Worm (Caenorhabditis elegans) whole organism, mixed stage, embryonic: Measurements from ENCODE around the gene C06B8.7.

Experiments used
- elt-3 ChIP-seq: fragments of 150-350 bp; optimal IDR thresholded peaks from 2 replicates; lab custom pipeline; 2014; ENCODE audit warnings: missing biosample characterization, missing genetic modification characterization
- lin-13 ChIP-seq: fragments of 150-350 bp; optimal IDR thresholded peaks from 2 replicates; lab custom pipeline; 2014; ENCODE audit warnings: missing biosample characterization, missing genetic modification characterization
- mab-5 ChIP-seq: fragments of 150-350 bp; optimal IDR thresholded peaks from 2 replicates; lab custom pipeline; 2014; ENCODE audit warnings: missing biosample characterization, missing genetic modification characterization
- mep-1 ChIP-seq: fragments of 150-350 bp; optimal IDR thresholded peaks from 2 replicates; lab custom pipeline; 2017; ENCODE audit warnings: missing biosample characterization, missing genetic modification reagents, missing genetic modification characterization, inconsistent platforms
- nhr-12 ChIP-seq: fragments of 150-350 bp; optimal IDR thresholded peaks from 2 replicates; lab custom pipeline; 2014; ENCODE audit warnings: missing biosample characterization, missing genetic modification characterization
- nhr-2 ChIP-seq: fragments of 150-350 bp; optimal IDR thresholded peaks from 2 replicates; lab custom pipeline; 2014; ENCODE audit warnings: missing biosample characterization, missing genetic modification characterization
- nhr-28 ChIP-seq: fragments of 150-350 bp; optimal IDR thresholded peaks from 2 replicates; lab custom pipeline; 2014; ENCODE audit warnings: missing biosample characterization, missing genetic modification characterization
- nhr-76 ChIP-seq: sonication (generic microtip); optimal IDR thresholded peaks from 2 replicates; lab custom pipeline; 2017; ENCODE audit warnings: missing biosample characterization, missing genetic modification characterization
- pha-4 ChIP-seq: fragments of 150-350 bp; optimal IDR thresholded peaks from 2 replicates; lab custom pipeline; 2018; ENCODE audit warnings: missing biosample characterization, missing genetic modification reagents, missing genetic modification characterization
- unc-120 ChIP-seq: sonication (generic microtip); optimal IDR thresholded peaks from 2 replicates; lab custom pipeline; 2017; ENCODE audit warnings: missing genetic modification characterization, missing compliant biosample characterization; ENCODE audit not compliant: poor library complexity, severe bottlenecking
- unc-62 ChIP-seq: fragments of 150-350 bp; optimal IDR thresholded peaks from 2 replicates; lab custom pipeline; 2014; ENCODE audit warnings: missing biosample characterization, missing genetic modification reagents, missing genetic modification characterization
- zip-8 ChIP-seq: fragments of 150-350 bp; optimal IDR thresholded peaks from 2 replicates; lab custom pipeline; 2014; ENCODE audit warnings: missing biosample characterization, missing genetic modification characterization

DNA sequence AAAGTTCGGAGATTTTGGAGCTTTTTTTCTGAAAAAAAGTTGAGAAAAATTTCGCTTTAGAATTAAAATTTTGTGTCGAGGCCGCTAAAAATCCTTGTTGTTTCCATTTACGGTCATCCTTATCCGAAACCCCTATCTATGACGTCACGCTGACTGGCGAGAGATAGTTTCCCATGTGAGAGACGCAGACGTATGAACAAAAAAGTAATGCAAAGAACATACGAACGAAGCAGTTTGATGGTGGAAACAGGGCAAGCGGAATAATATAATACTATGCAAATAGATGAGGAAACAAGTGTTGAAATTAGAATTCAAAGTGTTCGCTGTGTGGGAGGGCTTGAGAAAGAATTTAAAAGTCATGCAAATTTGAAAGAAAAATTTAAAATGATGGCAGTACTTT lies 565 bp downstream of the C06B8.7 start:
- TF ChIP-seq zip-8 (tag; lab: Kevin White, UChicago) (no peak), lin-13 (tag; lab: Kevin White, UChicago) (no peak), nhr-76 (tag; lab: Kevin White, UChicago) (no peak), mep-1 (tag; lab: Kevin White, UChicago) (no peak), nhr-28 (tag; lab: Kevin White, UChicago) (no peak), unc-120 (tag; lab: Kevin White, UChicago) (no peak), elt-3 (tag; lab: Kevin White, UChicago) (no peak), mab-5 (tag; lab: Kevin White, UChicago) (no peak), nhr-12 (tag; lab: Kevin White, UChicago) (no peak), nhr-2 (tag; lab: Kevin White, UChicago) (no peak), unc-62 (GFP tag; lab: Kevin White, UChicago) (no peak), pha-4 (no peak)
